Worm (Caenorhabditis elegans) whole organism, young adult: ENCODE measurements around the gene Y69A2AR.32.
A peak's percentile ranks its signal among the peaks of the same experiment; 100 is the strongest.

ENCODE experiments used
- B0019.2 ChIP-seq: fragments of 200-800 bp; sonication (Bioruptor generic); conservative IDR thresholded peaks from 2 replicates; pipeline ENCODE4 v1.3.6; 2022; ENCODE audit warnings: missing genetic modification reagents, missing genetic modification characterization, missing compliant biosample characterization
- B0336.3 ChIP-seq: fragments of 200-800 bp; sonication (Bioruptor generic); IDR thresholded peaks from 2 replicates; pipeline ENCODE4 v1.3.6; 2022; ENCODE audit warnings: missing genetic modification characterization, missing compliant biosample characterization
- F22D6.2 ChIP-seq: sonication (generic microtip); optimal IDR thresholded peaks from 2 replicates; lab custom pipeline; 2016; ENCODE audit warnings: mild to moderate bottlenecking, missing genetic modification characterization, missing compliant biosample characterization
- F33H1.4 ChIP-seq: fragments of 200-800 bp; sonication (Bioruptor generic); IDR thresholded peaks from 2 replicates; pipeline ENCODE4 v1.3.6; 2022; ENCODE audit warnings: missing genetic modification reagents, missing genetic modification characterization, missing compliant biosample characterization
- F37B4.10 ChIP-seq: fragments of 200-800 bp; sonication (Bioruptor generic); IDR thresholded peaks from 2 replicates; pipeline ENCODE4 v1.3.6; 2022; ENCODE audit warnings: missing genetic modification characterization, missing compliant biosample characterization
- F49E8.2 ChIP-seq: sonication (generic microtip); optimal IDR thresholded peaks from 3 replicates; lab custom pipeline; 2017; ENCODE audit warnings: missing genetic modification characterization, mild to moderate bottlenecking, missing compliant biosample characterization, antibody characterized with exemption, moderate library complexity; ENCODE audit not compliant: insufficient read depth
- F52B5.7 ChIP-seq: sonication (generic microtip); optimal IDR thresholded peaks from 2 replicates; lab custom pipeline; 2016; ENCODE audit warnings: mild to moderate bottlenecking, missing genetic modification characterization, missing compliant biosample characterization
- F57C9.4 ChIP-seq: sonication (generic microtip); optimal IDR thresholded peaks from 2 replicates; lab custom pipeline; 2017; ENCODE audit warnings: mild to moderate bottlenecking, missing genetic modification characterization, missing compliant biosample characterization
- K11D2.4 ChIP-seq: fragments of 200-800 bp; sonication (Bioruptor generic); IDR thresholded peaks from 2 replicates; pipeline ENCODE4 v1.3.6; 2022; ENCODE audit warnings: missing genetic modification reagents, missing genetic modification characterization, missing compliant biosample characterization
- T07F8.4 ChIP-seq: sonication (generic microtip); optimal IDR thresholded peaks from 2 replicates; lab custom pipeline; 2016; ENCODE audit warnings: mild to moderate bottlenecking, missing genetic modification characterization, moderate library complexity, missing compliant biosample characterization
- Y56A3A.18 ChIP-seq: fragments of 200-800 bp; sonication (Bioruptor generic); IDR thresholded peaks from 2 replicates; pipeline ENCODE4 v1.3.6; 2022; ENCODE audit warnings: missing genetic modification reagents, missing genetic modification characterization, missing compliant biosample characterization
- ZK185.1 ChIP-seq: sonication (generic microtip); optimal IDR thresholded peaks from 2 replicates; lab custom pipeline; 2016; ENCODE audit warnings: mild to moderate bottlenecking, missing genetic modification characterization, missing compliant biosample characterization; ENCODE audit not compliant: poor library complexity, severe bottlenecking
- ama-1 ChIP-seq, 3 experiments: fragments of 150-350 bp in 1 of 3; sonication (generic microtip) in 2 of 3; optimal IDR thresholded peaks; 2 replicates each; lab custom pipeline; 2014 to 2018; ENCODE audit warnings: missing biosample characterization in 2 of 3, missing genetic modification characterization in 2 of 3, missing genetic modification reagents in 2 of 3
- aptf-2 ChIP-seq: fragments of 200-800 bp; sonication (Bioruptor generic); conservative IDR thresholded peaks from 2 replicates; pipeline ENCODE4 v1.3.6; 2022; ENCODE audit warnings: missing genetic modification reagents, missing genetic modification characterization, missing compliant biosample characterization
- athp-1 ChIP-seq: sonication (generic microtip); optimal IDR thresholded peaks from 2 replicates; lab custom pipeline; 2017; ENCODE audit warnings: mild to moderate bottlenecking, missing genetic modification characterization, missing compliant biosample characterization
- attf-6 ChIP-seq: fragments of 200-800 bp; sonication (Bioruptor generic); IDR thresholded peaks from 2 replicates; pipeline ENCODE4 v1.3.6; 2022; ENCODE audit warnings: missing genetic modification reagents, missing genetic modification characterization, missing compliant biosample characterization
- bed-1 ChIP-seq: fragments of 200-800 bp; sonication (Bioruptor generic); IDR thresholded peaks from 2 replicates; pipeline ENCODE4 v1.3.6; 2022; ENCODE audit warnings: missing genetic modification reagents, missing genetic modification characterization, missing compliant biosample characterization
- bed-2 ChIP-seq: fragments of 200-800 bp; sonication (Bioruptor generic); IDR thresholded peaks from 2 replicates; pipeline ENCODE4 v1.3.6; 2022; ENCODE audit warnings: missing genetic modification reagents, missing genetic modification characterization, missing compliant biosample characterization
- cebp-1 ChIP-seq, 2 experiments: fragments of 200-800 bp in 1 of 2; sonication (Bioruptor generic) in 1 of 2; sonication (generic microtip) in 1 of 2; IDR thresholded peaks in 1 of 2; optimal IDR thresholded peaks in 1 of 2; 2 replicates each; pipeline versions ENCODE4 v1.3.6 to Lab custom; 2017 to 2022; ENCODE audit warnings: missing compliant biosample characterization in 2 of 2, missing genetic modification characterization in 2 of 2, mild to moderate bottlenecking in 1 of 2, missing genetic modification reagents in 1 of 2, moderate library complexity in 1 of 2
- ceh-40 ChIP-seq: fragments of 200-800 bp; sonication (Bioruptor generic); IDR thresholded peaks from 2 replicates; pipeline ENCODE4 v1.3.6; 2022; ENCODE audit warnings: missing genetic modification characterization, missing compliant biosample characterization
- ceh-91 ChIP-seq: fragments of 200-800 bp; sonication (Bioruptor generic); IDR thresholded peaks from 2 replicates; pipeline ENCODE4 v1.3.6; 2022; ENCODE audit warnings: missing genetic modification reagents, missing genetic modification characterization, missing compliant biosample characterization
- chd-7 ChIP-seq: sonication (generic microtip); optimal IDR thresholded peaks from 2 replicates; lab custom pipeline; 2016; ENCODE audit warnings: mild to moderate bottlenecking, missing genetic modification characterization, moderate library complexity, missing compliant biosample characterization
- dpl-1 ChIP-seq: fragments of 150-350 bp; optimal IDR thresholded peaks from 2 replicates; lab custom pipeline; 2014; ENCODE audit warnings: missing biosample characterization, missing genetic modification reagents, missing genetic modification characterization
- efl-1 ChIP-seq: fragments of 150-350 bp; optimal IDR thresholded peaks from 2 replicates; lab custom pipeline; 2014; ENCODE audit warnings: missing biosample characterization, missing genetic modification reagents, missing genetic modification characterization
- ekl-4 ChIP-seq: fragments of 200-800 bp; sonication (Bioruptor generic); IDR thresholded peaks from 2 replicates; pipeline ENCODE4 v1.3.6; 2022; ENCODE audit warnings: missing genetic modification reagents, missing genetic modification characterization, missing compliant biosample characterization
- him-1 ChIP-seq: sonication (generic microtip); optimal IDR thresholded peaks from 2 replicates; lab custom pipeline; 2016; ENCODE audit warnings: missing genotype, missing genetic modification reagents, missing genetic modification characterization, missing compliant biosample characterization
- hlh-26 ChIP-seq: fragments of 200-800 bp; sonication (Bioruptor generic); conservative IDR thresholded peaks from 2 replicates; pipeline ENCODE4 v1.3.6; 2022; ENCODE audit warnings: missing genetic modification reagents, missing genetic modification characterization, missing compliant biosample characterization
- hmg-1.2 ChIP-seq: fragments of 200-800 bp; sonication (Bioruptor generic); IDR thresholded peaks from 2 replicates; pipeline ENCODE4 v1.3.6; 2022; ENCODE audit warnings: missing genetic modification reagents, missing genetic modification characterization, missing compliant biosample characterization
- hsf-1 ChIP-seq: fragments of 200-800 bp; sonication (Bioruptor generic); IDR thresholded peaks from 2 replicates; pipeline ENCODE4 v1.3.6; 2022; ENCODE audit warnings: missing genetic modification reagents, missing genetic modification characterization, missing compliant biosample characterization
- lag-1 ChIP-seq: fragments of 200-800 bp; sonication (Bioruptor generic); IDR thresholded peaks from 2 replicates; pipeline ENCODE4 v1.3.6; 2022; ENCODE audit warnings: missing genetic modification reagents, missing genetic modification characterization, missing compliant biosample characterization
- lin-54 ChIP-seq: fragments of 200-800 bp; sonication (Bioruptor generic); optimal IDR thresholded peaks from 2 replicates; lab custom pipeline; 2018; ENCODE audit warnings: mild to moderate bottlenecking, missing genetic modification characterization, missing compliant biosample characterization
- lir-1 ChIP-seq: fragments of 200-800 bp; sonication (Bioruptor generic); conservative IDR thresholded peaks from 2 replicates; pipeline ENCODE4 v1.3.6; 2022; ENCODE audit warnings: missing genetic modification reagents, missing genetic modification characterization, missing compliant biosample characterization
- madf-6 ChIP-seq: fragments of 200-800 bp; sonication (Bioruptor generic); IDR thresholded peaks from 2 replicates; pipeline ENCODE4 v1.3.6; 2022; ENCODE audit warnings: missing genetic modification reagents, missing genetic modification characterization, missing compliant biosample characterization
- madf-8 ChIP-seq: fragments of 200-800 bp; sonication (Bioruptor generic); conservative IDR thresholded peaks from 2 replicates; pipeline ENCODE4 v1.3.6; 2022; ENCODE audit warnings: missing genetic modification reagents, missing genetic modification characterization, missing compliant biosample characterization
- mxl-1 ChIP-seq: sonication (generic microtip); optimal IDR thresholded peaks from 2 replicates; lab custom pipeline; 2016; ENCODE audit warnings: missing genetic modification characterization, missing compliant biosample characterization
- nfya-2 ChIP-seq: fragments of 200-800 bp; sonication (Bioruptor generic); IDR thresholded peaks from 2 replicates; pipeline ENCODE4 v1.3.6; 2022; ENCODE audit warnings: missing genetic modification reagents, missing genetic modification characterization, missing compliant biosample characterization
- nfyb-1 ChIP-seq: fragments of 200-800 bp; sonication (Bioruptor generic); IDR thresholded peaks from 2 replicates; pipeline ENCODE4 v1.3.6; 2022; ENCODE audit warnings: missing genetic modification reagents, missing genetic modification characterization, missing compliant biosample characterization
- nhr-27 ChIP-seq: fragments of 200-800 bp; sonication (Bioruptor generic); optimal IDR thresholded peaks from 2 replicates; lab custom pipeline; 2018; ENCODE audit warnings: mild to moderate bottlenecking, missing genetic modification characterization, moderate library complexity, missing compliant biosample characterization
- pha-4 ChIP-seq: fragments of 150-350 bp; sonication (generic microtip); optimal IDR thresholded peaks from 2 replicates; lab custom pipeline; 2014; ENCODE audit warnings: missing biosample characterization, missing genetic modification reagents, missing genetic modification characterization
- rpc-1 ChIP-seq, 2 experiments: fragments of 150-350 bp in 1 of 2; sonication (generic microtip) in 1 of 2; optimal IDR thresholded peaks; 2 replicates each; lab custom pipeline; 2014 to 2018; ENCODE audit warnings: missing biosample characterization in 1 of 2, missing genetic modification characterization in 1 of 2, missing genetic modification reagents in 1 of 2, missing genotype in 1 of 2
- sdz-38 ChIP-seq: sonication (generic microtip); optimal IDR thresholded peaks from 2 replicates; lab custom pipeline; 2016; ENCODE audit warnings: missing genotype, missing genetic modification characterization, missing compliant biosample characterization
- snpc-1.1 ChIP-seq: sonication (generic microtip); optimal IDR thresholded peaks from 2 replicates; lab custom pipeline; 2017; ENCODE audit warnings: missing genetic modification characterization, mild to moderate bottlenecking, missing compliant biosample characterization, antibody characterized with exemption, moderate library complexity, missing genotype, missing genetic modification reagents; ENCODE audit not compliant: insufficient read depth
- snpc-3.4 ChIP-seq: sonication (generic microtip); optimal IDR thresholded peaks from 2 replicates; lab custom pipeline; 2017; ENCODE audit warnings: missing genetic modification characterization, mild to moderate bottlenecking, missing compliant biosample characterization, antibody characterized with exemption, moderate library complexity, missing genotype, missing genetic modification reagents
- somi-1 ChIP-seq: fragments of 200-800 bp; sonication (Bioruptor generic); optimal IDR thresholded peaks from 2 replicates; lab custom pipeline; 2018; ENCODE audit warnings: mild to moderate bottlenecking, missing genetic modification characterization, missing compliant biosample characterization
- tbp1 ChIP-seq: fragments of 200-800 bp; sonication (Bioruptor generic); optimal IDR thresholded peaks from 2 replicates; lab custom pipeline; 2018; ENCODE audit warnings: mild to moderate bottlenecking, missing genetic modification characterization, missing compliant biosample characterization
- xnd-1 ChIP-seq: sonication (generic microtip); optimal IDR thresholded peaks from 2 replicates; lab custom pipeline; 2016; ENCODE audit warnings: missing genotype, missing genetic modification reagents, missing genetic modification characterization, missing compliant biosample characterization
- ztf-3 ChIP-seq: fragments of 200-800 bp; sonication (Bioruptor generic); optimal IDR thresholded peaks from 2 replicates; lab custom pipeline; 2018; ENCODE audit warnings: mild to moderate bottlenecking, missing genetic modification characterization, missing compliant biosample characterization

Gene Y69A2AR.32

DNA sequence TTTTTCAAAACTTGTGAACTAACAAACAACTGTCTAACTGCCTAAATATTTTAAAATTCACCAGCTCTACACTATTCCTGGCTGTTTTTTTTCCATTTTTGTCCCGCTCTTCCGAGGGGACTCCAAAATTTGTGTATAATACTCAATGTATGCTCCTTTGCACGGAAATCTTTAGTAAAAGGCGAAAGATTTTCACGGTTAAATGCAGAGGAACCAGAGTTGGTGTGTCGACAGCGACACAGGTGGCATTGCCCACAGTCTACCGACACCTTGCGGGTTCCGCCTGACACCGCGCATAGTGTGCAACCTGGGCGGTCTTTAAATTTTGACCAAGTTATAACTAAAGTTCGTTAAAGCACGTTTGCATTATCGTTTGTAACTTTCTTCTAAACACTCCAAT, 44.7 kb downstream of the Y69A2AR.32 start (continued):
- TF ChIP-seq B0019.2 (peak; percentile 44; the same call in 1 of the 2 replicates), F33H1.4 (GFP tag; lab: Robert Waterston, UW) (peak; percentile 67), ztf-3 (GFP tag; lab: Kevin White, UChicago) (no peak), T07F8.4 (tag; lab: Kevin White, UChicago) (no peak), nfyb-1 (GFP tag; lab: Robert Waterston, UW) (no peak), attf-6 (peak; percentile 80), him-1 (peak; percentile 65), madf-8 (peak; percentile 27; the same call in 1 of the 2 replicates), sdz-38 (tag; lab: Kevin White, UChicago) (no peak), rpc-1 (optimal IDR thresholded peaks at IDR 0.05; lab: Kevin White, UChicago) (no peak), rpc-1 (tag; optimal IDR thresholded peaks at IDR 0.05; lab: Kevin White, UChicago) (peak; percentile 4), efl-1 (GFP tag; lab: Kevin White, UChicago) (peak; percentile 51), bed-1 (GFP tag; lab: Robert Waterston, UW) (no peak), aptf-2 (no peak), F52B5.7 (tag; lab: Kevin White, UChicago) (no peak), nhr-27 (no peak), hsf-1 (GFP tag; lab: Robert Waterston, UW) (peak; percentile 36; the same call in 1 of the 2 replicates), athp-1 (tag; lab: Kevin White, UChicago) (no peak), K11D2.4 (GFP tag; lab: Robert Waterston, UW) (no peak), tbp1 (GFP tag; lab: Kevin White, UChicago) (peak; percentile 73), bed-2 (GFP tag; lab: Robert Waterston, UW) (no peak), ceh-91 (GFP tag; lab: Robert Waterston, UW) (peak; percentile 40; the same call in 1 of the 2 replicates), dpl-1 (GFP tag; lab: Kevin White, UChicago) (no peak), pha-4 (no peak), madf-6 (GFP tag; lab: Robert Waterston, UW) (peak; percentile 86), F22D6.2 (tag; lab: Kevin White, UChicago) (no peak), lin-54 (GFP tag; lab: Kevin White, UChicago) (peak; percentile 69), hmg-1.2 (GFP tag; lab: Robert Waterston, UW) (peak; percentile 92), ceh-40 (GFP tag; lab: Robert Waterston, UW) (no peak), snpc-3.4 (tag; lab: Kevin White, UChicago) (peak; percentile 81), chd-7 (tag; lab: Kevin White, UChicago) (no peak), hlh-26 (no peak), ama-1 (optimal IDR thresholded peaks at IDR 0.05; lab: Kevin White, UChicago) (no peak), ama-1 (GFP tag; optimal IDR thresholded peaks at IDR 0.05; lab: Kevin White, UChicago) (no peak), F49E8.2 (tag; lab: Kevin White, UChicago) (peak; percentile 46), xnd-1 (peak; percentile 37), lag-1 (GFP tag; lab: Robert Waterston, UW) (no peak), ekl-4 (peak; percentile 82), mxl-1 (tag; lab: Kevin White, UChicago) (no peak), lir-1 (no peak), F57C9.4 (tag; lab: Kevin White, UChicago) (no peak), F37B4.10 (no peak), Y56A3A.18 (GFP tag; lab: Robert Waterston, UW) (peak; percentile 46; the same call in 1 of the 2 replicates), snpc-1.1 (tag; lab: Kevin White, UChicago) (peak; percentile 87), nfya-2 (no peak), B0336.3 (GFP tag; lab: Robert Waterston, UW) (0 out of 2 replicates have a peak, but pooled peaks have one; percentile 43), ZK185.1 (tag; lab: Kevin White, UChicago) (no peak), cebp-1 (GFP tag; IDR thresholded peaks at IDR 0.05; lab: Robert Waterston, UW) (no peak), cebp-1 (tag; optimal IDR thresholded peaks at IDR 0.05; lab: Kevin White, UChicago) (no peak), somi-1 (no peak)
